Worm (Caenorhabditis elegans) whole organism, L3 larva: ENCODE results near the gene F42A10.7.

Source experiments
- R02D3.7 ChIP-seq: fragments of 150-350 bp; optimal IDR thresholded peaks from 2 replicates; lab custom pipeline; 2014; ENCODE audit warnings: missing biosample characterization, missing genetic modification characterization
- ZK546.5 ChIP-seq: sonication (generic microtip); optimal IDR thresholded peaks from 2 replicates; lab custom pipeline; 2017; ENCODE audit warnings: missing biosample characterization, missing genetic modification characterization
- aly-2 ChIP-seq: fragments of 150-350 bp; optimal IDR thresholded peaks from 2 replicates; lab custom pipeline; 2014; ENCODE audit warnings: missing biosample characterization, missing genetic modification characterization
- ama-1 ChIP-seq: fragments of 150-350 bp; optimal IDR thresholded peaks from 2 replicates; lab custom pipeline; 2018
- ceh-16 ChIP-seq: sonication (generic microtip); optimal IDR thresholded peaks from 2 replicates; lab custom pipeline; 2017; ENCODE audit warnings: missing biosample characterization, missing genetic modification characterization
- ceh-28 ChIP-seq: fragments of 150-350 bp; optimal IDR thresholded peaks from 2 replicates; lab custom pipeline; 2014; ENCODE audit warnings: missing biosample characterization, missing genetic modification reagents, missing genetic modification characterization
- ceh-82 ChIP-seq: fragments of 150-350 bp; optimal IDR thresholded peaks from 2 replicates; lab custom pipeline; 2014; ENCODE audit warnings: missing biosample characterization, missing genetic modification characterization
- ceh-9 ChIP-seq: sonication (generic microtip); optimal IDR thresholded peaks from 2 replicates; lab custom pipeline; 2018; ENCODE audit warnings: missing biosample characterization, missing genetic modification characterization
- daf-12 ChIP-seq: fragments of 150-350 bp; optimal IDR thresholded peaks from 2 replicates; lab custom pipeline; 2014; ENCODE audit warnings: missing biosample characterization, missing genetic modification reagents, missing genetic modification characterization
- egl-27 ChIP-seq: sonication (generic microtip); optimal IDR thresholded peaks from 4 replicates; lab custom pipeline; 2017; ENCODE audit warnings: missing biosample characterization, missing genetic modification reagents, missing genetic modification characterization
- egl-5 ChIP-seq: fragments of 150-350 bp; optimal IDR thresholded peaks from 2 replicates; lab custom pipeline; 2017; ENCODE audit warnings: missing biosample characterization, missing genetic modification reagents, missing genetic modification characterization, inconsistent platforms
- elt-1 ChIP-seq: fragments of 150-350 bp; optimal IDR thresholded peaks from 2 replicates; lab custom pipeline; 2014; ENCODE audit warnings: missing biosample characterization, missing genetic modification characterization
- elt-2 ChIP-seq: sonication (generic microtip); optimal IDR thresholded peaks from 2 replicates; lab custom pipeline; 2016; ENCODE audit warnings: missing genetic modification reagents, mild to moderate bottlenecking, missing genetic modification characterization, missing compliant biosample characterization
- elt-3 ChIP-seq, 3 experiments: fragments of 150-350 bp in 1 of 3; sonication (generic microtip) in 2 of 3; optimal IDR thresholded peaks; 2 replicates in 2 of 3; 4 replicates in 1 of 3; lab custom pipeline; 2014 to 2017; ENCODE audit warnings: missing biosample characterization in 3 of 3, missing genetic modification characterization in 3 of 3
- eor-1 ChIP-seq, 2 experiments: fragments of 150-350 bp; optimal IDR thresholded peaks; 2 replicates each; lab custom pipeline; 2014 to 2018; ENCODE audit warnings: missing biosample characterization in 2 of 2, missing genetic modification characterization in 2 of 2
- fkh-10 ChIP-seq: sonication (generic microtip); optimal IDR thresholded peaks from 2 replicates; lab custom pipeline; 2017; ENCODE audit warnings: missing biosample characterization, missing genetic modification reagents, missing genetic modification characterization
- fkh-2 ChIP-seq: fragments of 150-350 bp; optimal IDR thresholded peaks from 2 replicates; lab custom pipeline; 2014; ENCODE audit warnings: missing biosample characterization, missing genetic modification reagents, missing genetic modification characterization
- fos-1 ChIP-seq: fragments of 150-350 bp; optimal IDR thresholded peaks from 2 replicates; lab custom pipeline; 2014; ENCODE audit warnings: missing biosample characterization, missing genetic modification characterization
- hmg-11 ChIP-seq: sonication (generic microtip); optimal IDR thresholded peaks from 2 replicates; lab custom pipeline; 2016; ENCODE audit warnings: missing genetic modification characterization, missing compliant biosample characterization
- jun-1 ChIP-seq: fragments of 150-350 bp; optimal IDR thresholded peaks from 2 replicates; lab custom pipeline; 2014; ENCODE audit warnings: missing biosample characterization, missing genetic modification reagents, missing genetic modification characterization
- lin-15B ChIP-seq: fragments of 150-350 bp; optimal IDR thresholded peaks from 2 replicates; lab custom pipeline; 2014; ENCODE audit warnings: missing biosample characterization, missing genetic modification characterization
- lin-39 ChIP-seq: fragments of 150-350 bp; optimal IDR thresholded peaks from 2 replicates; lab custom pipeline; 2018; ENCODE audit warnings: missing biosample characterization, missing genetic modification reagents, missing genetic modification characterization
- lsy-12 ChIP-seq: sonication (generic microtip); optimal IDR thresholded peaks from 2 replicates; lab custom pipeline; 2016; ENCODE audit warnings: mild to moderate bottlenecking, missing genetic modification characterization, missing compliant biosample characterization
- mdl-1 ChIP-seq: fragments of 150-350 bp; optimal IDR thresholded peaks from 2 replicates; lab custom pipeline; 2014; ENCODE audit warnings: missing biosample characterization, missing genetic modification characterization
- mml-1 ChIP-seq: fragments of 150-350 bp; sonication (generic microtip); optimal IDR thresholded peaks from 3 replicates; lab custom pipeline; 2014; ENCODE audit warnings: missing biosample characterization, missing genetic modification characterization
- nfya-1 ChIP-seq: sonication (generic microtip); optimal IDR thresholded peaks from 2 replicates; lab custom pipeline; 2017; ENCODE audit warnings: missing genetic modification characterization, mild to moderate bottlenecking, missing compliant biosample characterization, antibody characterized with exemption, moderate library complexity; ENCODE audit not compliant: insufficient read depth
- nhr-11 ChIP-seq: fragments of 150-350 bp; optimal IDR thresholded peaks from 2 replicates; lab custom pipeline; 2014; ENCODE audit warnings: missing biosample characterization, missing genetic modification characterization
- nhr-12 ChIP-seq: fragments of 150-350 bp; optimal IDR thresholded peaks from 2 replicates; lab custom pipeline; 2014; ENCODE audit warnings: missing biosample characterization, missing genetic modification characterization
- nhr-23 ChIP-seq: fragments of 150-350 bp; optimal IDR thresholded peaks from 2 replicates; lab custom pipeline; 2014; ENCODE audit warnings: missing biosample characterization, missing genetic modification reagents, missing genetic modification characterization
- nhr-237 ChIP-seq: fragments of 150-350 bp; optimal IDR thresholded peaks from 2 replicates; lab custom pipeline; 2014; ENCODE audit warnings: missing biosample characterization, missing genetic modification characterization
- nhr-25 ChIP-seq: sonication (generic microtip); optimal IDR thresholded peaks from 2 replicates; lab custom pipeline; 2017; ENCODE audit warnings: missing biosample characterization, missing genetic modification characterization
- nhr-28 ChIP-seq: fragments of 150-350 bp; optimal IDR thresholded peaks from 2 replicates; lab custom pipeline; 2014; ENCODE audit warnings: missing biosample characterization, missing genetic modification characterization
- nhr-43 ChIP-seq: sonication (generic microtip); optimal IDR thresholded peaks from 2 replicates; lab custom pipeline; 2016; ENCODE audit warnings: mild to moderate bottlenecking, missing genetic modification characterization, missing compliant biosample characterization; ENCODE audit not compliant: poor library complexity, severe bottlenecking
- nhr-67 ChIP-seq: fragments of 150-350 bp; optimal IDR thresholded peaks from 2 replicates; lab custom pipeline; 2014; ENCODE audit warnings: missing biosample characterization, missing genetic modification characterization
- nhr-76 ChIP-seq: fragments of 150-350 bp; sonication (generic microtip); optimal IDR thresholded peaks from 5 replicates; lab custom pipeline; 2014; ENCODE audit warnings: missing biosample characterization, missing genetic modification characterization
- nhr-77 ChIP-seq: fragments of 150-350 bp; optimal IDR thresholded peaks from 2 replicates; lab custom pipeline; 2014; ENCODE audit warnings: missing biosample characterization, missing genetic modification characterization
- pha-4 ChIP-seq: fragments of 150-350 bp; optimal IDR thresholded peaks from 2 replicates; lab custom pipeline; 2014; ENCODE audit warnings: missing biosample characterization, missing genetic modification reagents, missing genetic modification characterization
- pqm-1 ChIP-seq: fragments of 150-350 bp; optimal IDR thresholded peaks from 2 replicates; lab custom pipeline; 2017; ENCODE audit warnings: missing biosample characterization, missing genetic modification characterization, inconsistent platforms
- sea-2 ChIP-seq: fragments of 150-350 bp; sonication (generic microtip); optimal IDR thresholded peaks from 4 replicates; lab custom pipeline; 2014; ENCODE audit warnings: missing biosample characterization, missing genetic modification reagents, missing genetic modification characterization
- skn-1 ChIP-seq: fragments of 150-350 bp; optimal IDR thresholded peaks from 2 replicates; lab custom pipeline; 2014; ENCODE audit warnings: missing biosample characterization, missing genetic modification characterization
- snpc-4 ChIP-seq: fragments of 150-350 bp; optimal IDR thresholded peaks from 2 replicates; lab custom pipeline; 2014; ENCODE audit warnings: missing biosample characterization, missing genetic modification characterization
- tbx-2 ChIP-seq: sonication (generic microtip); optimal IDR thresholded peaks from 2 replicates; lab custom pipeline; 2016; ENCODE audit warnings: mild to moderate bottlenecking, missing genetic modification characterization, missing compliant biosample characterization
- unc-39 ChIP-seq: sonication (generic microtip); optimal IDR thresholded peaks from 4 replicates; lab custom pipeline; 2017; ENCODE audit warnings: missing biosample characterization, missing genetic modification characterization
- unc-62 ChIP-seq: fragments of 150-350 bp; sonication (generic microtip); optimal IDR thresholded peaks from 4 replicates; lab custom pipeline; 2014; ENCODE audit warnings: missing biosample characterization, missing genetic modification reagents, missing genetic modification characterization
- zag-1 ChIP-seq: fragments of 150-350 bp; optimal IDR thresholded peaks from 2 replicates; lab custom pipeline; 2014; ENCODE audit warnings: missing biosample characterization, missing genetic modification characterization
- ztf-11 ChIP-seq: fragments of 150-350 bp; optimal IDR thresholded peaks from 2 replicates; lab custom pipeline; 2014; ENCODE audit warnings: missing biosample characterization, missing genetic modification characterization
- ztf-4 ChIP-seq: fragments of 150-350 bp; optimal IDR thresholded peaks from 2 replicates; lab custom pipeline; 2014; ENCODE audit warnings: missing biosample characterization, missing genetic modification characterization

F42A10.7 gene

ce11 chrIII:6138457-6138856 is 40.0 kb downstream of the F42A10.7 start:
- TF ChIP-seq egl-5 (tag; lab: Kevin White, UChicago) (peak; percentile 36), nhr-43 (no peak), nfya-1 (tag; lab: Kevin White, UChicago) (peak; percentile 26), egl-27 (tag; lab: Kevin White, UChicago) (no peak), mdl-1 (tag; lab: Kevin White, UChicago) (peak; percentile 29), lin-39 (tag; lab: Kevin White, UChicago) (peak; percentile 48), mml-1 (no peak)

- no peak for TF ChIP-seq nhr-77
- TF ChIP-seq egl-5 (tag; lab: Kevin White, UChicago): peak; percentile 49
- peak; percentile 36 for TF ChIP-seq lin-15B (tag; lab: Kevin White, UChicago)
- no peak for TF ChIP-seq ceh-9 (tag; lab: Kevin White, UChicago)
- TF ChIP-seq eor-1 (tag; optimal IDR thresholded peaks at IDR 0.05; lab: Kevin White, UChicago): no peak
- peak; percentile 89 for TF ChIP-seq nfya-1 (tag; lab: Kevin White, UChicago)
- TF ChIP-seq ztf-11: no peak
- TF ChIP-seq aly-2 (tag; lab: Kevin White, UChicago): no peak
- TF ChIP-seq zag-1: no peak
- no peak for TF ChIP-seq nhr-28 (tag; lab: Kevin White, UChicago)
- TF ChIP-seq nhr-67 (tag; lab: Kevin White, UChicago): no peak
- peak; percentile 92 for TF ChIP-seq fkh-10 (GFP tag; lab: Kevin White, UChicago)
- no peak for TF ChIP-seq ZK546.5 (tag; lab: Kevin White, UChicago)
- peak; percentile 47 for TF ChIP-seq mdl-1 (tag; lab: Kevin White, UChicago)
- no peak for TF ChIP-seq nhr-43
- no peak for TF ChIP-seq sea-2 (GFP tag; lab: Kevin White, UChicago)
- TF ChIP-seq lin-39 (tag; lab: Kevin White, UChicago): peak; percentile 93
- TF ChIP-seq ama-1 (lab: Kevin White, UChicago): peak; percentile 10
- peak; percentile 23 for TF ChIP-seq lsy-12 (tag; lab: Kevin White, UChicago)
- TF ChIP-seq elt-3 (tag; optimal IDR thresholded peaks at IDR 0.05; lab: Kevin White, UChicago): no peak
- TF ChIP-seq mml-1: no peak
- TF ChIP-seq nhr-11 (tag; lab: Kevin White, UChicago): no peak
- peak; percentile 58 for TF ChIP-seq ceh-82
- TF ChIP-seq ceh-16 (tag; lab: Kevin White, UChicago): no peak
- peak; percentile 14 for TF ChIP-seq ceh-28 (tag; lab: Kevin White, UChicago)
- no peak for TF ChIP-seq unc-39 (tag; lab: Kevin White, UChicago)
- TF ChIP-seq pqm-1 (tag; lab: Kevin White, UChicago): no peak
- TF ChIP-seq nhr-23 (tag; lab: Kevin White, UChicago): no peak
- TF ChIP-seq daf-12 (tag; lab: Kevin White, UChicago): no peak
- TF ChIP-seq tbx-2 (tag; lab: Kevin White, UChicago): peak; percentile 50
- TF ChIP-seq nhr-25: no peak
- no peak for TF ChIP-seq nhr-12
- TF ChIP-seq elt-2: no peak
- no peak for TF ChIP-seq ztf-4 (tag; lab: Kevin White, UChicago)
- no peak for TF ChIP-seq nhr-237 (tag; lab: Kevin White, UChicago)
- no peak for TF ChIP-seq skn-1
- no peak for TF ChIP-seq fos-1
- no peak for TF ChIP-seq fkh-2 (tag; lab: Kevin White, UChicago)
- TF ChIP-seq hmg-11 (tag; lab: Kevin White, UChicago): peak; percentile 47
- TF ChIP-seq nhr-76: no peak
- TF ChIP-seq pha-4 (tag; lab: Kevin White, UChicago): no peak
- TF ChIP-seq egl-27 (tag; lab: Kevin White, UChicago): no peak
- TF ChIP-seq unc-62 (GFP tag; lab: Kevin White, UChicago): peak; percentile 26
- TF ChIP-seq elt-1 (tag; lab: Kevin White, UChicago): no peak
- no peak for TF ChIP-seq jun-1 (tag; lab: Kevin White, UChicago)
- TF ChIP-seq snpc-4 (tag; lab: Kevin White, UChicago): peak; percentile 12
- peak; percentile 28 for TF ChIP-seq R02D3.7
Measured at ce11 chrIII:6137431-6137830, 41.1 kb downstream of the F42A10.7 start.
